Fruit fly (Drosophila melanogaster) whole organism, prepupa: ENCODE data around the gene CG10874.
A peak's percentile ranks its signal among the peaks of the same experiment; 100 is the strongest.

Source experiments
- Blimp-1 ChIP-seq: fragments of 200-800 bp; sonication (Bioruptor generic); optimal IDR thresholded peaks from 3 replicates; lab custom pipeline; 2017; ENCODE audit warnings: missing biosample characterization, missing genetic modification characterization, mild to moderate bottlenecking, moderate library complexity, missing genetic modification reagents
- CG10631 ChIP-seq: fragments of 200-800 bp; sonication (Bioruptor generic); optimal IDR thresholded peaks from 2 replicates; lab custom pipeline; 2016; ENCODE audit warnings: missing biosample characterization, missing genetic modification characterization
- CG10669 ChIP-seq: fragments of 200-800 bp; sonication (Bioruptor generic); optimal IDR thresholded peaks from 3 replicates; lab custom pipeline; 2018; ENCODE audit warnings: missing biosample characterization, mild to moderate bottlenecking, missing genetic modification characterization, moderate library complexity
- CG11294 ChIP-seq: fragments of 200-800 bp; sonication (Bioruptor generic); IDR thresholded peaks from 2 replicates; pipeline ENCODE4 v1.3.6; 2022; ENCODE audit warnings: missing biosample characterization, missing genetic modification characterization
- CG11762 ChIP-seq: fragments of 200-800 bp; sonication (Bioruptor generic); optimal IDR thresholded peaks from 3 replicates; lab custom pipeline; 2016; ENCODE audit warnings: missing biosample characterization, missing genetic modification characterization; ENCODE audit not compliant: insufficient read depth
- CG11902 ChIP-seq: fragments of 200-800 bp; sonication (Bioruptor generic); optimal IDR thresholded peaks from 3 replicates; lab custom pipeline; 2016; ENCODE audit warnings: missing biosample characterization, missing genetic modification characterization
- CG15336 ChIP-seq: fragments of 200-800 bp; sonication (Bioruptor generic); IDR thresholded peaks from 2 replicates; pipeline ENCODE4 v1.3.6; 2022; ENCODE audit warnings: missing biosample characterization, missing genetic modification characterization
- CG1621 ChIP-seq: fragments of 200-800 bp; sonication (Bioruptor generic); optimal IDR thresholded peaks from 3 replicates; lab custom pipeline; 2018; ENCODE audit warnings: missing biosample characterization, mild to moderate bottlenecking, missing genetic modification characterization
- CG16779 ChIP-seq: fragments of 200-800 bp; sonication (Bioruptor generic); optimal IDR thresholded peaks from 3 replicates; lab custom pipeline; 2017; ENCODE audit warnings: missing biosample characterization, mild to moderate bottlenecking, missing genetic modification characterization
- CG31627 ChIP-seq: fragments of 200-800 bp; sonication (Bioruptor generic); optimal IDR thresholded peaks from 3 replicates; lab custom pipeline; 2016; ENCODE audit warnings: missing biosample characterization, missing genetic modification characterization
- CG32006 ChIP-seq: fragments of 200-800 bp; sonication (Bioruptor generic); optimal IDR thresholded peaks from 3 replicates; lab custom pipeline; 2017; ENCODE audit warnings: missing biosample characterization, mild to moderate bottlenecking, missing genetic modification characterization
- CG34406 ChIP-seq: fragments of 200-800 bp; sonication (Bioruptor generic); optimal IDR thresholded peaks from 3 replicates; lab custom pipeline; 2016; ENCODE audit warnings: missing biosample characterization, missing genetic modification characterization
- CG3919 ChIP-seq: fragments of 200-800 bp; sonication (Bioruptor generic); optimal IDR thresholded peaks from 3 replicates; lab custom pipeline; 2016; ENCODE audit warnings: missing biosample characterization, missing genetic modification characterization
- CG6163 ChIP-seq: fragments of 200-800 bp; sonication (Bioruptor generic); IDR thresholded peaks from 3 replicates; pipeline ENCODE4 v1.3.6; 2022; ENCODE audit warnings: missing biosample characterization, missing genetic modification characterization
- CG6276 ChIP-seq: fragments of 200-800 bp; sonication (Bioruptor generic); optimal IDR thresholded peaks from 2 replicates; lab custom pipeline; 2017; ENCODE audit warnings: missing biosample characterization, mild to moderate bottlenecking, missing genetic modification characterization
- CG6792 ChIP-seq: fragments of 200-800 bp; sonication (Bioruptor generic); optimal IDR thresholded peaks from 3 replicates; lab custom pipeline; 2016; ENCODE audit warnings: missing biosample characterization, missing genetic modification characterization
- CG6808 ChIP-seq: fragments of 200-800 bp; sonication (Bioruptor generic); optimal IDR thresholded peaks from 3 replicates; lab custom pipeline; 2017; ENCODE audit warnings: missing biosample characterization, missing genetic modification characterization, mild to moderate bottlenecking, moderate library complexity, missing genetic modification reagents
- CG6854 ChIP-seq: fragments of 200-800 bp; sonication (Bioruptor generic); optimal IDR thresholded peaks from 2 replicates; lab custom pipeline; 2017; ENCODE audit warnings: missing biosample characterization, mild to moderate bottlenecking, missing genetic modification characterization
- CG8119 ChIP-seq: fragments of 200-800 bp; sonication (Bioruptor generic); IDR thresholded peaks from 3 replicates; pipeline ENCODE4 v1.3.6; 2022; ENCODE audit warnings: missing biosample characterization, missing genetic modification characterization
- CG8319 ChIP-seq: fragments of 200-800 bp; sonication (Bioruptor generic); optimal IDR thresholded peaks from 3 replicates; lab custom pipeline; 2016; ENCODE audit warnings: missing biosample characterization, missing genetic modification characterization
- CG9139 ChIP-seq: fragments of 200-800 bp; sonication (Bioruptor generic); optimal IDR thresholded peaks from 3 replicates; lab custom pipeline; 2017; ENCODE audit warnings: missing biosample characterization, mild to moderate bottlenecking, missing genetic modification characterization
- Eip75B ChIP-seq: fragments of 200-800 bp; sonication (Bioruptor generic); optimal IDR thresholded peaks from 3 replicates; lab custom pipeline; 2016; ENCODE audit warnings: missing biosample characterization, missing genetic modification characterization
- Eip78C ChIP-seq: fragments of 200-800 bp; sonication (Bioruptor generic); peaks from one replicate; lab custom pipeline; 2016; ENCODE audit warnings: missing biosample characterization, missing genetic modification characterization
- Eip93F ChIP-seq: fragments of 200-800 bp; sonication (Bioruptor generic); optimal IDR thresholded peaks from 2 replicates; lab custom pipeline; 2016; ENCODE audit warnings: missing biosample characterization, mild to moderate bottlenecking, missing genetic modification characterization
- Ets21C ChIP-seq: fragments of 200-800 bp; sonication (Bioruptor generic); optimal IDR thresholded peaks from 3 replicates; lab custom pipeline; 2016; ENCODE audit warnings: missing biosample characterization, missing genetic modification characterization
- Ets96B ChIP-seq: fragments of 200-800 bp; optimal IDR thresholded peaks from 2 replicates; lab custom pipeline; 2019; ENCODE audit warnings: missing biosample characterization, mild to moderate bottlenecking, missing genetic modification characterization, moderate library complexity
- Gug ChIP-seq: fragments of 200-800 bp; sonication (Bioruptor generic); IDR thresholded peaks from 2 replicates; pipeline ENCODE4 v1.3.6; 2022; ENCODE audit warnings: missing biosample characterization, missing genetic modification characterization
- Hr38 ChIP-seq: sonication (Bioruptor generic); optimal IDR thresholded peaks from 2 replicates; lab custom pipeline; 2016; ENCODE audit warnings: missing biosample characterization, missing genetic modification characterization
- Hr39 ChIP-seq: fragments of 200-800 bp; sonication (Bioruptor generic); optimal IDR thresholded peaks from 2 replicates; lab custom pipeline; 2016; ENCODE audit warnings: missing biosample characterization, missing genetic modification characterization
- Hr4 ChIP-seq: fragments of 200-800 bp; sonication (Bioruptor generic); optimal IDR thresholded peaks from 3 replicates; lab custom pipeline; 2016; ENCODE audit warnings: missing biosample characterization, missing genetic modification characterization
- Lpt ChIP-seq: fragments of 200-800 bp; sonication (Bioruptor generic); optimal IDR thresholded peaks from 3 replicates; lab custom pipeline; 2016; ENCODE audit warnings: missing biosample characterization, missing genetic modification characterization
- OdsH ChIP-seq: fragments of 200-800 bp; sonication (Bioruptor generic); optimal IDR thresholded peaks from 3 replicates; lab custom pipeline; 2016; ENCODE audit warnings: missing biosample characterization, missing genetic modification characterization
- Smox ChIP-seq: fragments of 200-800 bp; sonication (Bioruptor generic); optimal IDR thresholded peaks from 3 replicates; lab custom pipeline; 2016; ENCODE audit warnings: missing biosample characterization, missing genetic modification characterization
- Sox14 ChIP-seq: fragments of 200-800 bp; sonication (Bioruptor generic); optimal IDR thresholded peaks from 3 replicates; lab custom pipeline; 2016; ENCODE audit warnings: missing biosample characterization, missing genetic modification characterization
- Sox15 ChIP-seq: fragments of 200-800 bp; sonication (Bioruptor generic); optimal IDR thresholded peaks from 3 replicates; lab custom pipeline; 2016; ENCODE audit warnings: missing biosample characterization, missing genetic modification characterization
- acj6 ChIP-seq: fragments of 200-800 bp; sonication (Bioruptor generic); optimal IDR thresholded peaks from 3 replicates; lab custom pipeline; 2016; ENCODE audit warnings: missing biosample characterization, missing genetic modification characterization
- cyc ChIP-seq: fragments of 200-800 bp; sonication (Bioruptor generic); optimal IDR thresholded peaks from 3 replicates; lab custom pipeline; 2016; ENCODE audit warnings: missing biosample characterization, missing genetic modification characterization
- dsx ChIP-seq: fragments of 200-800 bp; optimal IDR thresholded peaks from 3 replicates; lab custom pipeline; 2019; ENCODE audit warnings: missing biosample characterization, mild to moderate bottlenecking, missing genetic modification characterization, moderate library complexity; ENCODE audit not compliant: poor library complexity, severe bottlenecking
- eg ChIP-seq: fragments of 200-800 bp; sonication (Bioruptor generic); IDR thresholded peaks from 3 replicates; pipeline ENCODE4 v1.3.6; 2022; ENCODE audit warnings: missing biosample characterization, missing genetic modification characterization
- esn ChIP-seq: fragments of 200-800 bp; sonication (Bioruptor generic); optimal IDR thresholded peaks from 2 replicates; lab custom pipeline; 2016; ENCODE audit warnings: missing biosample characterization, mild to moderate bottlenecking, missing genetic modification characterization, moderate library complexity
- fd59A ChIP-seq: fragments of 200-800 bp; sonication (Bioruptor generic); optimal IDR thresholded peaks from 2 replicates; lab custom pipeline; 2017; ENCODE audit warnings: missing biosample characterization, mild to moderate bottlenecking, missing genetic modification characterization, missing genetic modification reagents
- fd85E ChIP-seq: fragments of 200-800 bp; sonication (Bioruptor generic); optimal IDR thresholded peaks from 3 replicates; lab custom pipeline; 2016; ENCODE audit warnings: missing biosample characterization, missing genetic modification characterization
- fkh ChIP-seq: fragments of 200-800 bp; sonication (Bioruptor generic); optimal IDR thresholded peaks from 3 replicates; lab custom pipeline; 2017; ENCODE audit warnings: missing biosample characterization, mild to moderate bottlenecking, missing genetic modification characterization, moderate library complexity
- lz ChIP-seq: fragments of 200-800 bp; sonication (Bioruptor generic); optimal IDR thresholded peaks from 3 replicates; lab custom pipeline; 2016; ENCODE audit warnings: missing biosample characterization, missing genetic modification characterization
- net ChIP-seq: fragments of 200-800 bp; sonication (Bioruptor generic); optimal IDR thresholded peaks from 3 replicates; lab custom pipeline; 2016; ENCODE audit warnings: missing biosample characterization, missing genetic modification characterization
- pdm3 ChIP-seq: fragments of 200-800 bp; sonication (Bioruptor generic); optimal IDR thresholded peaks from 3 replicates; lab custom pipeline; 2016; ENCODE audit warnings: missing biosample characterization, missing genetic modification characterization
- svp ChIP-seq: fragments of 200-800 bp; sonication (Bioruptor generic); peaks from one replicate; lab custom pipeline; 2016; ENCODE audit warnings: missing biosample characterization, missing genetic modification characterization
- topi ChIP-seq: fragments of 200-800 bp; sonication (Bioruptor generic); optimal IDR thresholded peaks from 3 replicates; lab custom pipeline; 2016; ENCODE audit warnings: missing biosample characterization, missing genetic modification characterization
- vri ChIP-seq: fragments of 200-800 bp; sonication (Bioruptor generic); optimal IDR thresholded peaks from 3 replicates; lab custom pipeline; 2016; ENCODE audit warnings: missing biosample characterization, mild to moderate bottlenecking, missing genetic modification characterization

Gene CG10874

DNA sequence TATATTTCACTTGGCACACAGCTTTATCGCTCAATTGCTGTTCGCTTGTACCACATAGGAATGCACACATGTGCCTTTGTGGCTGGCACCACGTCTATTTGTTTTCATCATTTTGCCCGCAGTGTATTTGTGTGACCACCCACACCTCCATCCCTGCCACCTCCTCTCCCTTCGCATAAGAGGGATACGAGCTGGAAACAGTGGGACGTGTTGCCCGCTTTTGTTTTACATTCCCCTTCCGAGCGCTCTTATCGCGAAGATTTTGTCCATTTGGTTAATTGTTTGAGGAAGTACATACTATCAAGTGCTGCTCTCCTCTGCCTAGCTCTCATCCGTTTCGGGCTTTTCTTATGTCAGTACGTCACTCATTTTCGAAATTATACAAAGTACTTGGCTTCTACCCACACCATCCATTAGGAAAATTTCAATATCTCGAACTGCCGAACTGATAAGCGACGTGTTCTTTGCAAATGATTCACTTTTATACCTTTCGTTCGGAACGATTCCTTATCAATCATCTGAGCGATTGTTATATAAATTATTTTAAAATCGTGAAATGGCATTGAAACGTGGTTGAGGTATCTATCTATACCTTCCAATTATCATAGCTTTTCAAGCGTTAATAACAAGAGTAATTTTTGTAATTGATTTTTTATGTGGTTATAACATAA lies 36.1 kb upstream of the CG10874 start (continued):
- no peak for TF ChIP-seq Hr4 (GFP tag; lab: Kevin White, UChicago)
- TF ChIP-seq CG16779: no peak
- TF ChIP-seq CG6792: no peak
- TF ChIP-seq CG9139 (GFP tag; lab: Kevin White, UChicago): no peak
- TF ChIP-seq Sox14 (GFP tag; lab: Kevin White, UChicago): peak; percentile 60
- TF ChIP-seq, all 60 proteins: peak for 7

DNA sequence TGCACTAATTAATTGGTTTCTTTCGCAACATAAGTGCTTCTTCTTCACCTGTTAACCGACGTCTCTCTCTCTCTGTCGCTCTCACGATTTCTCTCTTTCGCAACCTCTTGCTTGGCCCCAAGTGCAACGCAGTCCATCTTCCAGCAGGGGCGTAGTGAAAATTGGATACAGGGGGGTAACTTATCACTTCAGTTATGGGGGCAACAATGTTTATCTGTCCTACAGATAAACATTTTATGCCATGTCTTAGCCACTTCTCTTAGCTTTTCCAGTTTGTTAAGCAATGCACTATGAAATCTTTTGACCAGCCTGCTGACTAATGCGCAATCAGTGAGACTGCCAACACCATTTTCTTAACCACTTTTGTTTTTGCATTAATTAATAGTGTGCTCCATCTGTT lies 35.1 kb upstream of the CG10874 start:
- TF ChIP-seq Eip78C (GFP tag; lab: Kevin White, UChicago): peak; percentile 88
- TF ChIP-seq cyc (GFP tag; lab: Kevin White, UChicago): peak; percentile 69
- no peak for TF ChIP-seq Hr38 (GFP tag; lab: Kevin White, UChicago)
- TF ChIP-seq Eip93F (GFP tag; lab: Kevin White, UChicago): no peak
- peak; percentile 65 for TF ChIP-seq CG6808
- peak; percentile 86 for TF ChIP-seq pdm3
- TF ChIP-seq Sox15: peak; percentile 65
- TF ChIP-seq eg (GFP tag; lab: Robert Waterston, UW): peak; percentile 89
- TF ChIP-seq Hr39 (GFP tag; lab: Kevin White, UChicago): peak; percentile 77
- peak; percentile 68 for TF ChIP-seq Ets21C (GFP tag; lab: Kevin White, UChicago)
- peak; percentile 88 for TF ChIP-seq net (GFP tag; lab: Kevin White, UChicago)
- peak; percentile 76 for TF ChIP-seq Smox (GFP tag; lab: Kevin White, UChicago)
- TF ChIP-seq CG6276 (GFP tag; lab: Kevin White, UChicago): peak; percentile 72
- TF ChIP-seq CG8319 (GFP tag; lab: Kevin White, UChicago): no peak
- peak; percentile 87 for TF ChIP-seq Hr4 (GFP tag; lab: Kevin White, UChicago)
- peak; percentile 62 for TF ChIP-seq CG11762 (GFP tag; lab: Kevin White, UChicago)
- TF ChIP-seq Sox14 (GFP tag; lab: Kevin White, UChicago): peak; percentile 85
- TF ChIP-seq vri (GFP tag; lab: Kevin White, UChicago): peak; percentile 65
- TF ChIP-seq svp: peak; percentile 94
- TF ChIP-seq dsx (GFP tag; lab: Kevin White, UChicago): peak; percentile 73
- peak; percentile 85 for TF ChIP-seq OdsH (GFP tag; lab: Kevin White, UChicago)
- TF ChIP-seq CG6792: peak; percentile 81
- TF ChIP-seq CG6163 (GFP tag; lab: Robert Waterston, UW): peak; percentile 87
- peak; percentile 87 for TF ChIP-seq CG15336 (GFP tag; lab: Robert Waterston, UW)
- peak; percentile 87 for TF ChIP-seq esn (GFP tag; lab: Kevin White, UChicago)
- TF ChIP-seq CG6854 (GFP tag; lab: Kevin White, UChicago): peak; percentile 30
- peak; percentile 47 for TF ChIP-seq CG11902 (GFP tag; lab: Kevin White, UChicago)
- peak; percentile 70 for TF ChIP-seq lz
- TF ChIP-seq CG34406 (GFP tag; lab: Kevin White, UChicago): peak; percentile 80
- peak; percentile 58 for TF ChIP-seq fd59A
- TF ChIP-seq CG1621 (tag; lab: Kevin White, UChicago): peak; percentile 63
- peak; percentile 86 for TF ChIP-seq CG3919 (GFP tag; lab: Kevin White, UChicago)
- TF ChIP-seq CG16779: peak; percentile 53
- TF ChIP-seq topi (GFP tag; lab: Kevin White, UChicago): peak; percentile 76
- TF ChIP-seq fkh (GFP tag; lab: Kevin White, UChicago): no peak
- TF ChIP-seq CG10669 (GFP tag; lab: Kevin White, UChicago): peak; percentile 71
- peak; percentile 78 for TF ChIP-seq acj6 (GFP tag; lab: Kevin White, UChicago)
- peak; percentile 56 for TF ChIP-seq fd85E (GFP tag; lab: Kevin White, UChicago)
- peak; percentile 70 for TF ChIP-seq CG11294
- TF ChIP-seq CG32006: peak; percentile 80
- peak; percentile 83 for TF ChIP-seq CG31627 (GFP tag; lab: Kevin White, UChicago)
- TF ChIP-seq CG10631: peak; percentile 75
- TF ChIP-seq Ets96B (tag; lab: Kevin White, UChicago): peak; percentile 67
- peak; percentile 81 for TF ChIP-seq CG8119
- TF ChIP-seq Gug: peak; percentile 75
- TF ChIP-seq Lpt (GFP tag; lab: Kevin White, UChicago): peak; percentile 60
- TF ChIP-seq Eip75B (GFP tag; lab: Kevin White, UChicago): peak; percentile 76
- TF ChIP-seq Blimp-1 (GFP tag; lab: Kevin White, UChicago): peak; percentile 30
